Fruit fly (Drosophila melanogaster) whole organism, embryonic: ENCODE data around the gene CG8236.

ENCODE experiments used
- Aef1 ChIP-seq: fragments of 200-800 bp; sonication (Bioruptor generic); IDR thresholded peaks from 3 replicates; pipeline ENCODE4 v1.3.6; 2022; ENCODE audit warnings: missing biosample characterization, missing genetic modification characterization
- B-H2 ChIP-seq: fragments of 200-800 bp; sonication (Bioruptor generic); optimal IDR thresholded peaks from 2 replicates; lab custom pipeline; 2018; ENCODE audit warnings: missing biosample characterization, mild to moderate bottlenecking, missing genetic modification characterization
- BEAF-32 ChIP-seq: fragments of 200-800 bp; sonication (Bioruptor generic); optimal IDR thresholded peaks from 3 replicates; lab custom pipeline; 2017; ENCODE audit warnings: missing biosample characterization, missing genetic modification characterization, mild to moderate bottlenecking, moderate library complexity, missing genetic modification reagents
- CG10267 ChIP-seq: fragments of 200-800 bp; sonication (Bioruptor generic); optimal IDR thresholded peaks from 2 replicates; lab custom pipeline; 2018; ENCODE audit warnings: missing biosample characterization, mild to moderate bottlenecking, missing genetic modification characterization, moderate library complexity
- CG11504 ChIP-seq: fragments of 200-800 bp; sonication (Bioruptor generic); optimal IDR thresholded peaks from 3 replicates; lab custom pipeline; 2019; ENCODE audit warnings: missing biosample characterization, mild to moderate bottlenecking, missing genetic modification characterization, moderate library complexity
- CG11695 ChIP-seq: fragments of 200-800 bp; sonication (Bioruptor generic); IDR thresholded peaks from 3 replicates; pipeline ENCODE4 v1.3.6; 2022; ENCODE audit warnings: missing biosample characterization, missing genetic modification characterization
- CG13287 ChIP-seq: fragments of 200-800 bp; sonication (Bioruptor generic); IDR thresholded peaks from 2 replicates; pipeline ENCODE4 v1.3.6; 2022; ENCODE audit warnings: missing biosample characterization, missing genetic modification characterization; ENCODE audit not compliant: partially characterized antibody
- CG14441 ChIP-seq: fragments of 200-800 bp; sonication (Bioruptor generic); IDR thresholded peaks from 2 replicates; pipeline ENCODE4 v1.3.6; 2022; ENCODE audit warnings: missing biosample characterization, missing genetic modification characterization
- CG14860 ChIP-seq: fragments of 200-800 bp; sonication (Bioruptor generic); IDR thresholded peaks from 3 replicates; pipeline ENCODE4 v1.3.6; 2022; ENCODE audit warnings: missing biosample characterization, missing genetic modification characterization; ENCODE audit not compliant: partially characterized antibody
- CG18011 ChIP-seq: fragments of 200-800 bp; sonication (Bioruptor generic); optimal IDR thresholded peaks from 2 replicates; lab custom pipeline; 2017; ENCODE audit warnings: missing biosample characterization, missing genetic modification characterization, mild to moderate bottlenecking, moderate library complexity, missing genotype
- CG34422 ChIP-seq: fragments of 200-800 bp; sonication (Bioruptor generic); IDR thresholded peaks from 3 replicates; pipeline ENCODE4 v1.3.6; 2022; ENCODE audit warnings: missing biosample characterization, missing genetic modification characterization
- CG4617 ChIP-seq: fragments of 200-800 bp; sonication (Bioruptor generic); optimal IDR thresholded peaks from 3 replicates; lab custom pipeline; 2016; ENCODE audit warnings: missing biosample characterization, missing genetic modification characterization, borderline replicate concordance
- CG5953 ChIP-seq: fragments of 200-800 bp; sonication (Bioruptor generic); IDR thresholded peaks from 2 replicates; pipeline ENCODE4 v1.3.6; 2022; ENCODE audit warnings: missing biosample characterization, missing genetic modification characterization
- CG6254 ChIP-seq: fragments of 200-800 bp; sonication (Bioruptor generic); optimal IDR thresholded peaks from 3 replicates; lab custom pipeline; 2017; ENCODE audit warnings: mild to moderate bottlenecking, missing biosample characterization, missing genetic modification reagents, missing genetic modification characterization
- CG6654 ChIP-seq: fragments of 200-800 bp; sonication (Bioruptor generic); optimal IDR thresholded peaks from 2 replicates; lab custom pipeline; 2017; ENCODE audit warnings: missing biosample characterization, mild to moderate bottlenecking, missing genetic modification characterization
- CG6683 ChIP-seq: fragments of 200-800 bp; sonication (Bioruptor generic); optimal IDR thresholded peaks from 2 replicates; lab custom pipeline; 2017; ENCODE audit warnings: missing biosample characterization, mild to moderate bottlenecking, missing genetic modification characterization, missing genetic modification reagents
- CG7839 ChIP-seq: fragments of 200-800 bp; sonication (Bioruptor generic); optimal IDR thresholded peaks from 3 replicates; lab custom pipeline; 2018; ENCODE audit warnings: missing biosample characterization, mild to moderate bottlenecking, missing genetic modification characterization, moderate library complexity
- CG7987 ChIP-seq: fragments of 200-800 bp; sonication (Bioruptor generic); optimal IDR thresholded peaks from 2 replicates; lab custom pipeline; 2018; ENCODE audit warnings: missing biosample characterization, mild to moderate bottlenecking, missing genetic modification characterization, moderate library complexity
- CG8281 ChIP-seq: fragments of 200-800 bp; sonication (Bioruptor generic); optimal IDR thresholded peaks from 2 replicates; lab custom pipeline; 2018; ENCODE audit warnings: missing biosample characterization, mild to moderate bottlenecking, missing genetic modification characterization, moderate library complexity
- CG8765 ChIP-seq: fragments of 200-800 bp; sonication (Bioruptor generic); IDR thresholded peaks from 2 replicates; pipeline ENCODE4 v1.3.6; 2022; ENCODE audit warnings: missing biosample characterization, missing genetic modification characterization
- CG8944 ChIP-seq: fragments of 200-800 bp; sonication (Bioruptor generic); optimal IDR thresholded peaks from 3 replicates; lab custom pipeline; 2016; ENCODE audit warnings: missing biosample characterization, missing genetic modification characterization
- CG9797 ChIP-seq: fragments of 200-800 bp; sonication (Bioruptor generic); optimal IDR thresholded peaks from 3 replicates; lab custom pipeline; 2018; ENCODE audit warnings: missing biosample characterization, mild to moderate bottlenecking, missing genetic modification characterization
- E2f1 ChIP-seq: fragments of 200-800 bp; sonication (Bioruptor generic); IDR thresholded peaks from 2 replicates; pipeline ENCODE4 v1.3.6; 2022; ENCODE audit warnings: missing biosample characterization, missing genetic modification characterization
- ERR ChIP-seq: fragments of 200-800 bp; sonication (Bioruptor generic); optimal IDR thresholded peaks from 2 replicates; lab custom pipeline; 2016; ENCODE audit warnings: missing biosample characterization, missing genetic modification characterization
- HmgD ChIP-seq: fragments of 200-800 bp; sonication (Bioruptor generic); optimal IDR thresholded peaks from 3 replicates; lab custom pipeline; 2016; ENCODE audit warnings: missing biosample characterization, missing genetic modification characterization
- Jarid2 ChIP-seq: fragments of 200-800 bp; sonication (Bioruptor generic); optimal IDR thresholded peaks from 3 replicates; lab custom pipeline; 2017; ENCODE audit warnings: mild to moderate bottlenecking, missing biosample characterization, missing genetic modification reagents, missing genetic modification characterization
- MTF-1 ChIP-seq: fragments of 200-800 bp; sonication (Bioruptor generic); optimal IDR thresholded peaks from 2 replicates; lab custom pipeline; 2018; ENCODE audit warnings: missing biosample characterization, mild to moderate bottlenecking, missing genetic modification characterization, borderline replicate concordance
- Mrtf ChIP-seq: fragments of 200-800 bp; sonication (Bioruptor generic); IDR thresholded peaks from 3 replicates; pipeline ENCODE4 v1.3.6; 2022; ENCODE audit warnings: missing biosample characterization, missing genetic modification characterization
- Pdp1 ChIP-seq, 2 experiments: fragments of 200-800 bp; sonication (Bioruptor generic); optimal IDR thresholded peaks; 3 replicates each; lab custom pipeline; 2016; ENCODE audit warnings: missing biosample characterization in 2 of 2, missing genetic modification characterization in 2 of 2, mild to moderate bottlenecking in 1 of 2, moderate library complexity in 1 of 2
- Ptx1 ChIP-seq: fragments of 200-800 bp; sonication (Bioruptor generic); IDR thresholded peaks from 2 replicates; pipeline ENCODE4 v1.3.6; 2022; ENCODE audit warnings: missing biosample characterization, missing genetic modification characterization
- Scr ChIP-seq: fragments of 200-800 bp; sonication (Bioruptor generic); IDR thresholded peaks from 2 replicates; pipeline ENCODE4 v1.3.6; 2022; ENCODE audit warnings: missing biosample characterization, missing genetic modification characterization; ENCODE audit not compliant: partially characterized antibody
- Spps ChIP-seq: fragments of 200-800 bp; sonication (Bioruptor generic); optimal IDR thresholded peaks from 2 replicates; lab custom pipeline; 2018; ENCODE audit warnings: missing biosample characterization, mild to moderate bottlenecking, missing genetic modification characterization
- Tbp ChIP-seq: fragments of >200 bp; optimal IDR thresholded peaks from 2 replicates; lab custom pipeline; 2018; ENCODE audit warnings: missing biosample characterization, missing genetic modification characterization
- Vsx1 ChIP-seq: fragments of 200-800 bp; sonication (Bioruptor generic); optimal IDR thresholded peaks from 2 replicates; lab custom pipeline; 2017; ENCODE audit warnings: missing biosample characterization, mild to moderate bottlenecking, missing genetic modification characterization, missing genetic modification reagents
- cas ChIP-seq: fragments of 200-800 bp; sonication (Bioruptor generic); IDR thresholded peaks from 2 replicates; pipeline ENCODE4 v1.3.6; 2022; ENCODE audit warnings: missing biosample characterization, missing genetic modification characterization
- crp ChIP-seq, 2 experiments: fragments of 200-800 bp; sonication (Bioruptor generic); optimal IDR thresholded peaks; 2 replicates in 1 of 2; 3 replicates in 1 of 2; lab custom pipeline; 2017; ENCODE audit warnings: missing biosample characterization in 2 of 2, missing genetic modification characterization in 2 of 2, mild to moderate bottlenecking in 1 of 2, moderate library complexity in 1 of 2
- grau ChIP-seq: fragments of 200-800 bp; optimal IDR thresholded peaks from 3 replicates; lab custom pipeline; 2019; ENCODE audit warnings: missing biosample characterization, mild to moderate bottlenecking, missing genetic modification characterization, moderate library complexity
- jumu ChIP-seq: fragments of 200-800 bp; sonication (Bioruptor generic); optimal IDR thresholded peaks from 3 replicates; lab custom pipeline; 2016; ENCODE audit warnings: missing biosample characterization, missing genetic modification characterization
- kay ChIP-seq: fragments of 200-800 bp; sonication (Bioruptor generic); optimal IDR thresholded peaks from 2 replicates; lab custom pipeline; 2016; ENCODE audit warnings: missing biosample characterization, missing genetic modification characterization
- maf-S ChIP-seq: fragments of 200-800 bp; sonication (Bioruptor generic); optimal IDR thresholded peaks from 2 replicates; lab custom pipeline; 2016; ENCODE audit warnings: missing biosample characterization, missing genetic modification characterization
- mam ChIP-seq: fragments of 200-800 bp; sonication (Bioruptor generic); optimal IDR thresholded peaks from 3 replicates; lab custom pipeline; 2016; ENCODE audit warnings: missing biosample characterization, missing genetic modification characterization
- prd ChIP-seq, 3 experiments: fragments of >200 bp in 2 of 3; fragments of 200-800 bp in 1 of 3; sonication (Bioruptor generic) in 1 of 3; optimal IDR thresholded peaks in 2 of 3; IDR thresholded peaks in 1 of 3; 2 replicates in 2 of 3; 3 replicates in 1 of 3; pipeline versions ENCODE4 v1.3.6 to Lab custom; 2017 to 2022; ENCODE audit warnings: missing biosample characterization in 1 of 3, missing genetic modification characterization in 1 of 3
- row ChIP-seq: fragments of 200-800 bp; sonication (Bioruptor generic); IDR thresholded peaks from 3 replicates; pipeline ENCODE4 v1.3.6; 2022; ENCODE audit warnings: missing biosample characterization, missing genetic modification characterization
- slou ChIP-seq: fragments of 200-800 bp; sonication (Bioruptor generic); optimal IDR thresholded peaks from 3 replicates; lab custom pipeline; 2016; ENCODE audit warnings: missing biosample characterization, missing genetic modification characterization
- vvl ChIP-seq: fragments of 200-800 bp; sonication (Bioruptor generic); IDR thresholded peaks from 2 replicates; pipeline ENCODE4 v1.3.6; 2022; ENCODE audit warnings: missing biosample characterization, missing genetic modification characterization
- yki ChIP-seq: fragments of >200 bp; optimal IDR thresholded peaks from 3 replicates; lab custom pipeline; 2018
- zf30C ChIP-seq: fragments of 200-800 bp; sonication (Bioruptor generic); optimal IDR thresholded peaks from 3 replicates; lab custom pipeline; 2018; ENCODE audit warnings: missing biosample characterization, mild to moderate bottlenecking, missing genetic modification characterization

The CG8236 gene

DNA sequence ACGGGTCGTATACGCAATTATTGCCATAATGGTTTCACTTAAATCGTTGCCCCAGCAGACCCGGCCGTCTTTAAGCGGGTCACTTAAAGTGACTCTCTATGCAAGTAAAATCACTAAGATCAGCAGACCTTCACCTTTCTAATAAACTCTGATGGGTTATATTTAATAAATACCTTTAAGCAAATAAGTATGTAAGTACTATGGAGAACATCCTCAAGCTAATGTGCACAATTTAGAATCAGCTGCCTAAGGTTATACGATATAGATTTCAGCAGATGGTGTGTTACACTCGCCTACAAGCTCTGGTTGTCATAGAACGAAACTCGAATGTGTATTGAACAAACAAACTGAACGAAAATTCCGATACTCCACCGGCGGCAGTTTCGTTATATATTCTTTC is at the start of gene CG8236:
Gene CG8236, plus strand, starts transcription at position 301 of the 400 bp plus-strand sequence.
- TF ChIP-seq HmgD (GFP tag; lab: Kevin White, UChicago) = no peak
- no peak for TF ChIP-seq CG6254 (GFP tag; lab: Kevin White, UChicago)
- no peak for TF ChIP-seq CG14441 (GFP tag; lab: Robert Waterston, UW)
- no peak for TF ChIP-seq Ptx1 (GFP tag; lab: Robert Waterston, UW)
- TF ChIP-seq CG34422 = no peak
- TF ChIP-seq prd (optimal IDR thresholded peaks at IDR 0.05; lab: Kevin White, UChicago) = no peak
- TF ChIP-seq prd (GFP tag; IDR thresholded peaks at IDR 0.05; lab: Robert Waterston, UW) = no peak
- TF ChIP-seq yki (lab: Kevin White, UChicago) = no peak
- TF ChIP-seq Spps (tag; lab: Kevin White, UChicago) = no peak
- no peak for TF ChIP-seq B-H2 (GFP tag; lab: Kevin White, UChicago)
- TF ChIP-seq CG6683 (GFP tag; lab: Kevin White, UChicago) = no peak
- TF ChIP-seq jumu (GFP tag; lab: Kevin White, UChicago) = no peak
- TF ChIP-seq zf30C (GFP tag; lab: Kevin White, UChicago) = no peak
- no peak for TF ChIP-seq Scr (GFP tag; lab: Robert Waterston, UW)
- TF ChIP-seq CG6654 (GFP tag; lab: Kevin White, UChicago) = no peak

- TF ChIP-seq Jarid2 (no peak), CG8765 (GFP tag; lab: Robert Waterston, UW) (no peak), grau (no peak), E2f1 (GFP tag; lab: Robert Waterston, UW) (no peak), CG13287 (GFP tag; lab: Robert Waterston, UW) (no peak), CG11504 (tag; lab: Kevin White, UChicago) (no peak), CG7987 (GFP tag; lab: Kevin White, UChicago) (no peak), Aef1 (no peak), ERR (GFP tag; lab: Kevin White, UChicago) (no peak), CG5953 (GFP tag; lab: Robert Waterston, UW) (no peak), CG8944 (no peak), maf-S (GFP tag; lab: Kevin White, UChicago) (no peak), kay (GFP tag; lab: Kevin White, UChicago) (no peak), Mrtf (no peak), MTF-1 (no peak), Tbp (GFP tag; lab: Kevin White, UChicago) (no peak)
These were observed 48.1 kb upstream of the CG8236 start, which contains the start of gene CG8136 for dm6 chr3R:8721071-8721470. Gene CG8136, plus strand, starts transcription at chr3R:8721371.

- TF ChIP-seq row = peak; percentile 6; the same call in 1 of the 3 replicates
- TF ChIP-seq Pdp1 (GFP tag; optimal IDR thresholded peaks at IDR 0.05; lab: Kevin White, UChicago) = peak in 1 of 2 experiments; percentile 49
- TF ChIP-seq Vsx1 (GFP tag; lab: Kevin White, UChicago) = no peak
- TF ChIP-seq slou (GFP tag; lab: Kevin White, UChicago) = no peak
- peak; percentile 29 for TF ChIP-seq CG18011 (GFP tag; lab: Kevin White, UChicago)
- no peak for TF ChIP-seq CG7839
- peak; percentile 10 for TF ChIP-seq BEAF-32 (GFP tag; lab: Kevin White, UChicago)
- no peak for TF ChIP-seq CG11695 (GFP tag; lab: Robert Waterston, UW)
- TF ChIP-seq CG9797 = peak; percentile 55
- TF ChIP-seq crp (GFP tag; optimal IDR thresholded peaks at IDR 0.05; lab: Kevin White, UChicago) = peak in 1 of 2 experiments; percentile 22
- peak; percentile 40 for TF ChIP-seq CG4617 (GFP tag; lab: Kevin White, UChicago)
- peak; percentile 89 for TF ChIP-seq CG10267 (tag; lab: Kevin White, UChicago)
- TF ChIP-seq Scr (GFP tag; lab: Robert Waterston, UW) = 0 out of 2 replicates have a peak, but pooled peaks have one; percentile 7
- TF ChIP-seq cas (GFP tag; lab: Robert Waterston, UW) = no peak
- TF ChIP-seq CG14860 (GFP tag; lab: Robert Waterston, UW) = 0 out of 3 replicates have a peak, but pooled peaks have one; percentile 23
- TF ChIP-seq CG8281 (tag; lab: Kevin White, UChicago) = no peak
- no peak for TF ChIP-seq mam (GFP tag; lab: Kevin White, UChicago)
- 0 out of 2 replicates have a peak, but pooled peaks have one; percentile 29 for TF ChIP-seq vvl
These were observed 46.1 kb upstream of the CG8236 start, which contains the start of gene nom for dm6 chr3R:8722962-8723548. Gene nom, plus strand, starts transcription at chr3R:8723174.
